Worm (Caenorhabditis elegans) whole organism, L1 larva: ENCODE results near the gene pak-2.

Experiments
- C16A3.4 ChIP-seq: fragments of 150-350 bp; optimal IDR thresholded peaks from 2 replicates; lab custom pipeline; 2014; ENCODE audit warnings: missing biosample characterization, missing genetic modification characterization
- C34B4.2 ChIP-seq: sonication (generic microtip); optimal IDR thresholded peaks from 2 replicates; lab custom pipeline; 2017; ENCODE audit warnings: mild to moderate bottlenecking, missing genetic modification characterization, missing compliant biosample characterization
- aha-1 ChIP-seq: fragments of 150-350 bp; optimal IDR thresholded peaks from 2 replicates; lab custom pipeline; 2014; ENCODE audit warnings: missing biosample characterization, missing genetic modification characterization
- aly-2 ChIP-seq: fragments of 150-350 bp; optimal IDR thresholded peaks from 2 replicates; lab custom pipeline; 2014; ENCODE audit warnings: missing biosample characterization, missing genetic modification characterization
- blmp-1 ChIP-seq: fragments of 150-350 bp; optimal IDR thresholded peaks from 2 replicates; lab custom pipeline; 2014; ENCODE audit warnings: missing biosample characterization, missing genetic modification characterization
- ceh-82 ChIP-seq, 3 experiments: fragments of 150-350 bp in 1 of 3; sonication (generic microtip) in 2 of 3; optimal IDR thresholded peaks; 2 replicates each; lab custom pipeline; 2014 to 2017; ENCODE audit warnings: missing biosample characterization in 3 of 3, missing genetic modification characterization in 3 of 3
- dpl-1 ChIP-seq, 3 experiments: fragments of 150-350 bp in 2 of 3; sonication (generic microtip) in 1 of 3; optimal IDR thresholded peaks; 2 replicates each; lab custom pipeline; 2014 to 2017; ENCODE audit warnings: missing biosample characterization in 3 of 3, missing genetic modification characterization in 3 of 3, missing genetic modification reagents in 3 of 3
- dsc-1 ChIP-seq: sonication (generic microtip); optimal IDR thresholded peaks from 2 replicates; lab custom pipeline; 2016; ENCODE audit warnings: mild to moderate bottlenecking, missing genetic modification characterization, missing compliant biosample characterization
- efl-1 ChIP-seq, 4 experiments: fragments of 150-350 bp; optimal IDR thresholded peaks in 3 of 4; peaks in 1 of 4; 1 replicate in 1 of 4; 2 replicates in 3 of 4; lab custom pipeline; 2014; ENCODE audit warnings: missing biosample characterization in 2 of 4, missing genetic modification characterization in 2 of 4, missing genetic modification reagents in 2 of 4
- efl-3 ChIP-seq: fragments of 200-800 bp; sonication (Bioruptor generic); optimal IDR thresholded peaks from 2 replicates; lab custom pipeline; 2018; ENCODE audit warnings: mild to moderate bottlenecking, missing genetic modification characterization, missing compliant biosample characterization
- elt-2 ChIP-seq: sonication (generic microtip); optimal IDR thresholded peaks from 2 replicates; lab custom pipeline; 2016; ENCODE audit warnings: missing genetic modification characterization, mild to moderate bottlenecking, inconsistent platforms, missing compliant biosample characterization, missing genetic modification reagents
- fkh-8 ChIP-seq: sonication (generic microtip); optimal IDR thresholded peaks from 2 replicates; lab custom pipeline; 2016; ENCODE audit warnings: mild to moderate bottlenecking, missing genetic modification characterization, missing compliant biosample characterization
- fos-1 ChIP-seq: fragments of 150-350 bp; optimal IDR thresholded peaks from 2 replicates; lab custom pipeline; 2014; ENCODE audit warnings: missing biosample characterization, missing genetic modification characterization
- grh-1 ChIP-seq: fragments of 200-800 bp; sonication (Bioruptor generic); IDR thresholded peaks from 2 replicates; pipeline ENCODE4 v1.3.6; 2022; ENCODE audit warnings: missing genetic modification reagents, missing genetic modification characterization, missing compliant biosample characterization
- isw-1 ChIP-seq: fragments of 200-800 bp; sonication (Bioruptor generic); IDR thresholded peaks from 2 replicates; pipeline ENCODE4 v1.3.6; 2022; ENCODE audit warnings: missing genetic modification characterization, missing compliant biosample characterization
- jun-1 ChIP-seq: fragments of 150-350 bp; optimal IDR thresholded peaks from 2 replicates; lab custom pipeline; 2014; ENCODE audit warnings: missing biosample characterization, missing genetic modification reagents, missing genetic modification characterization
- lin-13 ChIP-seq: fragments of 150-350 bp; optimal IDR thresholded peaks from 2 replicates; lab custom pipeline; 2014; ENCODE audit warnings: missing biosample characterization, missing genetic modification reagents, missing genetic modification characterization
- lin-14 ChIP-seq: fragments of 200-800 bp; sonication (Bioruptor generic); optimal IDR thresholded peaks from 2 replicates; lab custom pipeline; 2018; ENCODE audit warnings: mild to moderate bottlenecking, missing genetic modification characterization, moderate library complexity, missing compliant biosample characterization
- lin-15B ChIP-seq: fragments of 150-350 bp; sonication (generic microtip); optimal IDR thresholded peaks from 3 replicates; lab custom pipeline; 2014; ENCODE audit warnings: missing biosample characterization, missing genetic modification characterization
- lin-35 ChIP-seq, 2 experiments: fragments of 150-350 bp; optimal IDR thresholded peaks; 2 replicates each; lab custom pipeline; 2014; ENCODE audit warnings: missing biosample characterization in 2 of 2, missing genetic modification characterization in 2 of 2, missing genetic modification reagents in 2 of 2
- lin-39 ChIP-seq: fragments of 150-350 bp; optimal IDR thresholded peaks from 2 replicates; lab custom pipeline; 2014; ENCODE audit warnings: missing biosample characterization, missing genetic modification reagents, missing genetic modification characterization
- lsy-2 ChIP-seq, 2 experiments: fragments of 150-350 bp; optimal IDR thresholded peaks; 2 replicates each; lab custom pipeline; 2014; ENCODE audit warnings: missing biosample characterization in 2 of 2, missing genetic modification characterization in 2 of 2
- mdl-1 ChIP-seq, 2 experiments: fragments of 150-350 bp; optimal IDR thresholded peaks; 2 replicates each; lab custom pipeline; 2014 to 2017; ENCODE audit warnings: missing biosample characterization in 2 of 2, missing genetic modification characterization in 2 of 2, inconsistent platforms in 1 of 2
- mep-1 ChIP-seq: fragments of 150-350 bp; optimal IDR thresholded peaks from 2 replicates; lab custom pipeline; 2014; ENCODE audit warnings: missing biosample characterization, missing genetic modification characterization
- nhr-12 ChIP-seq: sonication (generic microtip); optimal IDR thresholded peaks from 2 replicates; lab custom pipeline; 2017; ENCODE audit warnings: missing biosample characterization, missing genetic modification characterization
- nhr-19 ChIP-seq: fragments of 200-800 bp; sonication (Bioruptor generic); conservative IDR thresholded peaks from 2 replicates; pipeline ENCODE4 v1.3.6; 2022; ENCODE audit warnings: missing genetic modification characterization, missing compliant biosample characterization
- nhr-20 ChIP-seq: sonication (generic microtip); optimal IDR thresholded peaks from 2 replicates; lab custom pipeline; 2016; ENCODE audit warnings: mild to moderate bottlenecking, missing genetic modification characterization, missing compliant biosample characterization
- nhr-71 ChIP-seq: sonication (generic microtip); optimal IDR thresholded peaks from 2 replicates; lab custom pipeline; 2016; ENCODE audit warnings: mild to moderate bottlenecking, missing genetic modification characterization, moderate library complexity, missing compliant biosample characterization
- nhr-84 ChIP-seq: sonication (generic microtip); optimal IDR thresholded peaks from 2 replicates; lab custom pipeline; 2017; ENCODE audit warnings: missing biosample characterization, missing genetic modification characterization
- nhr-85 ChIP-seq: sonication (generic microtip); peaks from one replicate; lab custom pipeline; 2016; ENCODE audit warnings: missing genetic modification characterization, inconsistent platforms, missing compliant biosample characterization
- nhr-90 ChIP-seq: sonication (generic microtip); optimal IDR thresholded peaks from 2 replicates; lab custom pipeline; 2016; ENCODE audit warnings: mild to moderate bottlenecking, missing genetic modification characterization, missing compliant biosample characterization; ENCODE audit not compliant: poor library complexity
- pax-3 ChIP-seq: fragments of 200-800 bp; sonication (Bioruptor generic); optimal IDR thresholded peaks from 2 replicates; lab custom pipeline; 2018; ENCODE audit warnings: mild to moderate bottlenecking, missing genetic modification characterization, moderate library complexity, missing compliant biosample characterization
- pqm-1 ChIP-seq: sonication (generic microtip); optimal IDR thresholded peaks from 3 replicates; lab custom pipeline; 2017; ENCODE audit warnings: missing biosample characterization, missing genetic modification characterization
- rnt-1 ChIP-seq: sonication (generic microtip); optimal IDR thresholded peaks from 2 replicates; lab custom pipeline; 2016; ENCODE audit warnings: mild to moderate bottlenecking, missing genetic modification characterization, moderate library complexity, missing compliant biosample characterization
- skn-1 ChIP-seq: fragments of 150-350 bp; optimal IDR thresholded peaks from 2 replicates; lab custom pipeline; 2014; ENCODE audit warnings: missing biosample characterization, missing genetic modification characterization
- snpc-4 ChIP-seq: fragments of 150-350 bp; optimal IDR thresholded peaks from 2 replicates; lab custom pipeline; 2014; ENCODE audit warnings: missing biosample characterization, missing genetic modification characterization
- snu-23 ChIP-seq: sonication (generic microtip); optimal IDR thresholded peaks from 2 replicates; lab custom pipeline; 2016; ENCODE audit warnings: missing genetic modification characterization, missing compliant biosample characterization
- sox-4 ChIP-seq: sonication (generic microtip); optimal IDR thresholded peaks from 2 replicates; lab custom pipeline; 2016; ENCODE audit warnings: missing genetic modification characterization, missing compliant biosample characterization
- sup-37 ChIP-seq: fragments of 200-800 bp; sonication (Bioruptor generic); optimal IDR thresholded peaks from 2 replicates; lab custom pipeline; 2018; ENCODE audit warnings: mild to moderate bottlenecking, missing genetic modification characterization, missing compliant biosample characterization
- swsn-7 ChIP-seq: sonication (generic microtip); optimal IDR thresholded peaks from 2 replicates; lab custom pipeline; 2016; ENCODE audit warnings: missing genetic modification characterization, missing compliant biosample characterization
- tbx-2 ChIP-seq: sonication (generic microtip); optimal IDR thresholded peaks from 2 replicates; lab custom pipeline; 2016; ENCODE audit warnings: missing genetic modification characterization, missing compliant biosample characterization
- unc-62 ChIP-seq: fragments of 150-350 bp; optimal IDR thresholded peaks from 2 replicates; lab custom pipeline; 2014; ENCODE audit warnings: missing biosample characterization, missing genetic modification reagents, missing genetic modification characterization
- unc-86 ChIP-seq: sonication (generic microtip); optimal IDR thresholded peaks from 2 replicates; lab custom pipeline; 2016; ENCODE audit warnings: missing genetic modification characterization, missing compliant biosample characterization
- zag-1 ChIP-seq: fragments of 150-350 bp; optimal IDR thresholded peaks from 2 replicates; lab custom pipeline; 2014; ENCODE audit warnings: missing biosample characterization, missing genetic modification characterization
- zip-4 ChIP-seq: fragments of 200-800 bp; sonication (Bioruptor generic); optimal IDR thresholded peaks from 2 replicates; lab custom pipeline; 2018; ENCODE audit warnings: mild to moderate bottlenecking, missing genetic modification characterization, moderate library complexity, missing compliant biosample characterization
- ztf-4 ChIP-seq: fragments of 150-350 bp; optimal IDR thresholded peaks from 2 replicates; lab custom pipeline; 2014; ENCODE audit warnings: missing biosample characterization, missing genetic modification characterization

pak-2 gene

ce11 chrV:11076028-11076402, 36.8 kb upstream of the pak-2 start:
- TF ChIP-seq zip-4 (GFP tag; lab: Kevin White, UChicago) (no peak), nhr-85 (tag; lab: Kevin White, UChicago) (peak; percentile 41), unc-62 (GFP tag; lab: Kevin White, UChicago) (no peak), ztf-4 (peak; percentile 26), grh-1 (GFP tag; lab: Robert Waterston, UW) (no peak)

ce11 chrV:11075209-11076027, 36.2 kb upstream of the pak-2 start:
- peak; percentile 26 for TF ChIP-seq swsn-7
- peak; percentile 2 for TF ChIP-seq fkh-8
- no peak for TF ChIP-seq isw-1 (GFP tag; lab: Robert Waterston, UW)
- TF ChIP-seq efl-1 (optimal IDR thresholded peaks at IDR 0.05; lab: Kevin White, UChicago), result no peak
- peak in 1 of 2 experiments; percentile 67 for TF ChIP-seq efl-1 (GFP tag; optimal IDR thresholded peaks at IDR 0.05 in 1 of 2; lab: Kevin White, UChicago)
- no peak for TF ChIP-seq elt-2 (tag; lab: Kevin White, UChicago)
- TF ChIP-seq blmp-1 (tag; lab: Kevin White, UChicago), result peak; percentile 35
- peak; percentile 79 for TF ChIP-seq lin-14
- TF ChIP-seq lin-13 (GFP tag; lab: Kevin White, UChicago), result peak; percentile 1
- no peak for TF ChIP-seq aha-1 (tag; lab: Kevin White, UChicago)
- peak; percentile 22 for TF ChIP-seq rnt-1 (tag; lab: Kevin White, UChicago)
- no peak for TF ChIP-seq tbx-2 (tag; lab: Kevin White, UChicago)
- TF ChIP-seq dpl-1 (GFP tag; optimal IDR thresholded peaks at IDR 0.05; lab: Kevin White, UChicago), result peak in 2 of 3 experiments; percentile 5 to 31
- TF ChIP-seq nhr-85 (tag; lab: Kevin White, UChicago), result no peak
- no peak for TF ChIP-seq efl-3
- no peak for TF ChIP-seq aly-2 (tag; lab: Kevin White, UChicago)
- TF ChIP-seq zip-4 (GFP tag; lab: Kevin White, UChicago), result peak; percentile 19
- TF ChIP-seq lin-35 (GFP tag; optimal IDR thresholded peaks at IDR 0.05; lab: Kevin White, UChicago), result peak in 1 of 2 experiments; percentile 19
- TF ChIP-seq pax-3 (tag; lab: Kevin White, UChicago), result no peak
- no peak for TF ChIP-seq sox-4
- TF ChIP-seq unc-86 (tag; lab: Kevin White, UChicago), result peak; percentile 14
- TF ChIP-seq snpc-4 (tag; lab: Kevin White, UChicago), result peak; percentile 13
- no peak for TF ChIP-seq nhr-84
- peak; percentile 3 for TF ChIP-seq nhr-71
- TF ChIP-seq nhr-12 (tag; lab: Kevin White, UChicago), result no peak
- no peak for TF ChIP-seq ztf-4
- peak in 1 of 2 experiments; percentile 51 for TF ChIP-seq mdl-1 (tag; optimal IDR thresholded peaks at IDR 0.05; lab: Kevin White, UChicago)
- peak; percentile 36; the same call in 1 of the 2 replicates for TF ChIP-seq grh-1 (GFP tag; lab: Robert Waterston, UW)
- TF ChIP-seq snu-23, result peak; percentile 45
- peak in 1 of 3 experiments; percentile 42 for TF ChIP-seq ceh-82 (tag; optimal IDR thresholded peaks at IDR 0.05; lab: Kevin White, UChicago)
- TF ChIP-seq lin-39 (tag; lab: Kevin White, UChicago), result no peak
- no peak for TF ChIP-seq zag-1

ce11 chrV:11074448-11074847, 35.2 kb upstream of the pak-2 start, which contains the start of gene act-3:
Gene act-3 (minus strand): TSS chrV:11074498.
- TF ChIP-seq lin-35 (GFP tag; optimal IDR thresholded peaks at IDR 0.05; lab: Kevin White, UChicago) (peak in 1 of 2 experiments; percentile 1), skn-1 (tag; lab: Kevin White, UChicago) (no peak), nhr-71 (peak; percentile 76), nhr-90 (tag; lab: Kevin White, UChicago) (no peak), lsy-2 (tag; optimal IDR thresholded peaks at IDR 0.05; lab: Kevin White, UChicago) (peak in 1 of 2 experiments; percentile 12), lin-15B (no peak), C34B4.2 (tag; lab: Kevin White, UChicago) (no peak), rnt-1 (tag; lab: Kevin White, UChicago) (peak; percentile 74), tbx-2 (tag; lab: Kevin White, UChicago) (no peak), mdl-1 (tag; optimal IDR thresholded peaks at IDR 0.05; lab: Kevin White, UChicago) (peak in 1 of 2 experiments; percentile 28), sup-37 (GFP tag; lab: Kevin White, UChicago) (no peak), pqm-1 (tag; lab: Kevin White, UChicago) (no peak), swsn-7 (peak; percentile 13), dsc-1 (tag; lab: Kevin White, UChicago) (peak; percentile 55), C16A3.4 (tag; lab: Kevin White, UChicago) (no peak), mep-1 (peak; percentile 21), lin-14 (peak; percentile 87), snu-23 (peak; percentile 36), jun-1 (tag; lab: Kevin White, UChicago) (no peak), nhr-20 (tag; lab: Kevin White, UChicago) (peak; percentile 35), ceh-82 (tag; optimal IDR thresholded peaks at IDR 0.05; lab: Kevin White, UChicago) (peak in 1 of 3 experiments; percentile 1), nhr-85 (tag; lab: Kevin White, UChicago) (peak; percentile 36), aly-2 (tag; lab: Kevin White, UChicago) (no peak), fos-1 (tag; lab: Kevin White, UChicago) (no peak), nhr-19 (GFP tag; lab: Robert Waterston, UW) (peak; percentile 45)
